Worm (Caenorhabditis elegans) whole organism, L3 larva: ENCODE measurements around the gene scl-19.
"Not testable (repeated sequence)": the region's sequence is repeated elsewhere in the genome, so short reads cannot be mapped to it uniquely, and the experiment has no call there.

Experiments used
- ama-1 ChIP-seq: fragments of 150-350 bp; optimal IDR thresholded peaks from 2 replicates; lab custom pipeline; 2018
- ceh-82 ChIP-seq: fragments of 150-350 bp; optimal IDR thresholded peaks from 2 replicates; lab custom pipeline; 2014; ENCODE audit warnings: missing biosample characterization, missing genetic modification characterization
- egl-27 ChIP-seq: sonication (generic microtip); optimal IDR thresholded peaks from 4 replicates; lab custom pipeline; 2017; ENCODE audit warnings: missing biosample characterization, missing genetic modification reagents, missing genetic modification characterization
- elt-3 ChIP-seq, 3 experiments: fragments of 150-350 bp in 1 of 3; sonication (generic microtip) in 2 of 3; optimal IDR thresholded peaks; 2 replicates in 2 of 3; 4 replicates in 1 of 3; lab custom pipeline; 2014 to 2017; ENCODE audit warnings: missing biosample characterization in 3 of 3, missing genetic modification characterization in 3 of 3
- fkh-10 ChIP-seq: sonication (generic microtip); optimal IDR thresholded peaks from 2 replicates; lab custom pipeline; 2017; ENCODE audit warnings: missing biosample characterization, missing genetic modification reagents, missing genetic modification characterization
- fos-1 ChIP-seq: fragments of 150-350 bp; optimal IDR thresholded peaks from 2 replicates; lab custom pipeline; 2014; ENCODE audit warnings: missing biosample characterization, missing genetic modification characterization
- lin-39 ChIP-seq: fragments of 150-350 bp; optimal IDR thresholded peaks from 2 replicates; lab custom pipeline; 2018; ENCODE audit warnings: missing biosample characterization, missing genetic modification reagents, missing genetic modification characterization
- nhr-237 ChIP-seq: fragments of 150-350 bp; optimal IDR thresholded peaks from 2 replicates; lab custom pipeline; 2014; ENCODE audit warnings: missing biosample characterization, missing genetic modification characterization
- snpc-4 ChIP-seq: fragments of 150-350 bp; optimal IDR thresholded peaks from 2 replicates; lab custom pipeline; 2014; ENCODE audit warnings: missing biosample characterization, missing genetic modification characterization
- unc-62 ChIP-seq: fragments of 150-350 bp; sonication (generic microtip); optimal IDR thresholded peaks from 4 replicates; lab custom pipeline; 2014; ENCODE audit warnings: missing biosample characterization, missing genetic modification reagents, missing genetic modification characterization
- zag-1 ChIP-seq: fragments of 150-350 bp; optimal IDR thresholded peaks from 2 replicates; lab custom pipeline; 2014; ENCODE audit warnings: missing biosample characterization, missing genetic modification characterization
- ztf-4 ChIP-seq: fragments of 150-350 bp; optimal IDR thresholded peaks from 2 replicates; lab custom pipeline; 2014; ENCODE audit warnings: missing biosample characterization, missing genetic modification characterization

DNA sequence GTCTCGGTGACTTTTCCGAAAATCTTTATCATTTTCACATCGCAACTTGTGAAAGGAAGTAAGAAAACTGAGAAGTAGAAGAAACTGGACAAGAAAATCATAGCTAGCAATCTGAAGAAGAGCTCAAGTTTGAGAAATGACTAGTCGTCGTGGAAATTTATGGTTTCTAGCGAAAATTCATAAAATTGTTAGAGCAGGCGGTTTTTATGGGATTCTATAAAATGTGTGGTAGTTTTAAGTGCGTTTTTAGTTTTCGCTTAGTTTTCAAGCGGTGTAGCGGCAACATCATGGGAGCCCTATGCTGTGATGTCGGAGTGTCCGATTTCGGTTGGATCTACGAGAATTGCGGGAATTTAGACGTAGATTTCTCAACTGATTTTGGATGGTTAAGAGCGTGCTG lies 22.5 kb downstream of the scl-19 start, which contains the start of gene clec-254:
- not testable (repeated sequence) for TF ChIP-seq snpc-4 (tag; lab: Kevin White, UChicago); elt-3 (tag; optimal IDR thresholded peaks at IDR 0.05; lab: Kevin White, UChicago); ama-1; lin-39 (tag; lab: Kevin White, UChicago); unc-62 (GFP tag; lab: Kevin White, UChicago); ceh-82 (tag; lab: Kevin White, UChicago); nhr-237 (tag; lab: Kevin White, UChicago); ztf-4 (tag; lab: Kevin White, UChicago); zag-1 (tag; lab: Kevin White, UChicago); fkh-10 (GFP tag; lab: Kevin White, UChicago); fos-1 (tag; lab: Kevin White, UChicago); egl-27 (tag; lab: Kevin White, UChicago)
